Worm (Caenorhabditis elegans): ENCODE data around the gene H34I24.1.
"Not testable (repeated sequence)": the region's sequence is repeated elsewhere in the genome, so short reads cannot be mapped to it uniquely, and the experiment has no call there.

H34I24.1 gene

DNA sequence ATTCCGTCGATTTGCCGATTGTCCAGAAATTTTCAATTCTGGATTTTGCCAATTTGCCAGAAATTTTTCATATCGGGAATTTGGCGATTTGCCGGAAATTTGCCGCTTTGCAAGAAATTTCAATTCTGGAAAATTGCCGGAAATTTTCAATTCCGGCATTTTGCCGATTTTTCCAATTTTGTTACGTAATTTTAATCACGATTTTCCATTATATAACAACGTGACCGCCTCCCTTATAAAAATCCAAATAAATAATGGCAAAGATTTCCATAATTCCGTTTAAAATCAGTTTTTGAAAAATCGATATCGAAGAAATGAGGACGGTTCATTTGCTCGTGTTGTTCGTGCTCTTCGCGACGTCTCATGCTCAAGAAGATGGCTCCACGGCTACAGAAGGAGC lies at the start of gene H34I24.1:
Gene H34I24.1 (plus strand): TSS at position 301 of the 400 bp plus-strand sequence.
- TF ChIP-seq spr-1, rbr-2, nhr-102 (tag; optimal IDR thresholded peaks at IDR 0.05): not testable (repeated sequence)

DNA sequence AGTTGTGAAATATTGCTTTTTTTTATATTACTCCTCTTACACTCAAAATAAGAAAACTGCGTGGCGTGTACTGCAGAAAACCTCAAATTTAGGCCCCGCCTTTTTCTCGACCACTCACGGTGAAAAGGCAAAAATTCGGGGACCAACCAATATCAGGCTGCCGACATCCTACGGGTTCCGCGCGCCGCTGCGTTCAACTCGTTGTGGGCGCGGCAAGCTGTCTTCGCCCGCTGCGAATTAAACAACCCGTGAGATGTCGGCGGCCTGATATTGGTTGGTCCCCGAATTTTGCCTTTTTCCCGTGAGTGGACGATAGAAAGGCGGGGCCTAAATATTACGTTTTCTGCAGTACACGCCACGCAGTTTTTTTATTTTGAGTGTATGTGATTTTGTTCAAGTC lies 49.4 kb upstream of the H34I24.1 start:
- TF ChIP-seq set-16 (GFP tag; IDR thresholded peaks at IDR 0.05) (peak; percentile 44; the same call in 1 of the 2 replicates), lin-38 (GFP tag; IDR thresholded peaks at IDR 0.05) (peak; percentile 11; the same call in 1 of the 2 replicates), egl-43 (GFP tag; IDR thresholded peaks at IDR 0.05) (peak; percentile 60; the same call in 1 of the 2 replicates)

DNA sequence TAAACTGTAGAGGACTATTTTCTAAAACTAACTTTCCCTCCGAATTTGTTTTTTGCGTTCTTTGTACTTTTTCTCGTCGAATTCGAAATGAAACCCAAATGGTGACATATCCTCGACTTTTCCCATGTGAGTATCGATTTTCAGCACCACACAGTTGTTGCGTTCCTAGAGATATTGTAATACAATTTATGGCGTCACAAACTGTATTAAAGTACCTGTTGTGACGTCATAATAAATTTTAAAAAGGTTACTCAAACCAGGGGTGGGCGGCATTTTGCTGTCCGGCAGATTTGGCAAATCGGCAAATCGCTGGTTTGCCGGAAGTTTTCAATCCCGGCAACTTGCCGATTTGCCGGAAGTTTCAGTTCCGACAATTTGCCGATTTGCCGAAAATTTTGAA lies 46.1 kb upstream of the H34I24.1 start:
- TF ChIP-seq ztf-7 (tag; optimal IDR thresholded peaks at IDR 0.05) (no peak), mdl-1 (tag; optimal IDR thresholded peaks at IDR 0.05) (no peak), php-3 (GFP tag; IDR thresholded peaks at IDR 0.05) (no peak), ZK546.5 (tag; optimal IDR thresholded peaks at IDR 0.05) (no peak), dpl-1 (GFP tag; optimal IDR thresholded peaks at IDR 0.05) (no peak), nhr-28 (tag; optimal IDR thresholded peaks at IDR 0.05) (no peak), madf-9 (GFP tag; conservative IDR thresholded peaks at IDR 0.05) (no peak), mes-2 (tag; optimal IDR thresholded peaks at IDR 0.05; ENCODE audit: poor library complexity, severe bottlenecking) (no peak), Y75B8A.6 (GFP tag; IDR thresholded peaks at IDR 0.05) (no peak), lin-39 (tag; optimal IDR thresholded peaks at IDR 0.05) (no peak), ceh-62 (tag; optimal IDR thresholded peaks at IDR 0.05) (no peak), lin-29 (GFP tag; IDR thresholded peaks at IDR 0.05) (no peak)

DNA sequence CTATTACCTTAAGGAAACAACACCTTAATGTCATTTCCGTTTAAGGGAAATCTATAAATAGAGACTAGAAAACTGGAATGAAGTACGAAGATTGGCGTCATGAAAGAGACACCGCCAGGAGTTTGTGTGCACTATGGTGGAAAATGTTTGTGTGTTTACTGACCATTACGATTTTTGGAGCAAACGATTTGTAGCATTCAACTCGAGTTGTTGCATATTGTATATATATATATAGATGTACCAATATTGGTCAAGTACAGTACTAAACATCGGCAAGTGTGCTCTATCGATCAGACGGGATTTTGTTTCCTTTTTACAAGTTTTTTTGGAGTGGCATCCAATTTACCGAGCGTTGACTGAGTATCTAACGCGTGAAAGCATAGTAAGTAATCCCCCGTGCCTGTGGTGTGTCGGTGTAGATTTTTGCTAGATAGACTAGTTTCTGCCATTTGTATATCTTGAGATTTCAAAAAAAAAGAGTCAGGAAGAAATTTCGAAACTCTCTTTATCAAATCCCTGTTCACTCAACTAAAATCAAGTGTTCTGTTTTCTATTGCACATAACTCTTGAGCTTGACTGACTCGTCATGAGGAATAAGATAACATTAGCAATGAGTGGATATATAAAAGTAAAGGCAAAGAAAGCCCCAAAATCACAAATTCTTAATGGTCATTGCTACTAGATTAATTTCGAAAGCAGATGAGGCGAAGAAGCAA lies 44.9 kb upstream of the H34I24.1 start, which contains the start of the genes twk-45 and Y71H2AM.25:
Gene twk-45 (minus strand): TSS at position 101 of the 716 bp plus-strand sequence.
Gene Y71H2AM.25 (plus strand): TSS at position 666 of the 716 bp plus-strand sequence.
- TF ChIP-seq aha-1 (tag) = peak; percentile 13
- TF ChIP-seq snpc-4 (tag; optimal IDR thresholded peaks at IDR 0.05) = no peak
- no peak for TF ChIP-seq gei-8 (GFP tag; optimal IDR thresholded peaks at IDR 0.05)

DNA sequence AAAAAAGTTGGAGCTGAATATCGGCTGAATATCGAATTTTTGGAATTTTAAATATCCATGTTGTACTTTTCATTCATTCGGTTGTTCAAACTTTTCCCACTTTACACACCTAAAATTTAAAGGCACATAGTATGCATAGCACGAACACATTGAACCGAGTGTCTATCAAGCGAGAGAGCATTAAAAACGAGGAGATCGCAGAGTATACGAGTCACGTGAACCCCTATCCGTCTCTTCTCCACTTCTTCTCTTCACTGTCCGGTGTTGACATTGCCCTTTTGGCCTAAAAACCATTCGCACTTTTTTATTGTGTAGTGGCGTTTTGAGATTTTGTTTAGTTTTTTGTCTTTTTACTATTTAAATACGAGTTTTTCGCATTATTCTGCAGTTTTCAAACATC lies 42.4 kb upstream of the H34I24.1 start:
- TF ChIP-seq pha-4 (GFP tag; IDR thresholded peaks at IDR 0.05) = no peak
- peak; percentile 82 for TF ChIP-seq pha-4 (tag; optimal IDR thresholded peaks at IDR 0.05)
- no peak for TF ChIP-seq mxl-3 (GFP tag; optimal IDR thresholded peaks at IDR 0.05)
- TF ChIP-seq hmg-1.1 (GFP tag; IDR thresholded peaks at IDR 0.05) = peak; percentile 45; the same call in 1 of the 2 replicates
- TF ChIP-seq hlh-30 (tag; optimal IDR thresholded peaks at IDR 0.05; ENCODE audit: insufficient read depth) = peak; percentile 92
- peak; percentile 80 for TF ChIP-seq nhr-28 (tag; optimal IDR thresholded peaks at IDR 0.05)
- TF ChIP-seq dpl-1 (GFP tag; optimal IDR thresholded peaks at IDR 0.05) = peak; percentile 55
- peak; percentile 13 for TF ChIP-seq nhr-6 (tag; optimal IDR thresholded peaks at IDR 0.05)
- TF ChIP-seq T26A8.4 (GFP tag; IDR thresholded peaks at IDR 0.05) = no peak
- TF ChIP-seq Y48G9A.11 (GFP tag; IDR thresholded peaks at IDR 0.05) = no peak
- TF ChIP-seq ama-1 (optimal IDR thresholded peaks at IDR 0.05) = no peak
- TF ChIP-seq nhr-10 (tag; optimal IDR thresholded peaks at IDR 0.05) = no peak
- TF ChIP-seq lsy-2 (tag; optimal IDR thresholded peaks at IDR 0.05) = peak in 1 of 2 experiments; percentile 78
- no peak for TF ChIP-seq ceh-20 (GFP tag; IDR thresholded peaks at IDR 0.05)
- TF ChIP-seq dmd-6 (GFP tag; IDR thresholded peaks at IDR 0.05) = 0 out of 2 replicates have a peak, but pooled peaks have one; percentile 25
- no peak for TF ChIP-seq php-3 (GFP tag; IDR thresholded peaks at IDR 0.05)
- peak; percentile 47 for TF ChIP-seq mes-2 (tag; optimal IDR thresholded peaks at IDR 0.05; ENCODE audit: poor library complexity, severe bottlenecking)
- no peak for TF ChIP-seq egl-43 (GFP tag; IDR thresholded peaks at IDR 0.05)
- peak; percentile 54 for TF ChIP-seq lin-38 (GFP tag; IDR thresholded peaks at IDR 0.05)
- peak; percentile 58 for TF ChIP-seq pqm-1 (tag; optimal IDR thresholded peaks at IDR 0.05)
- peak; percentile 61 for TF ChIP-seq hlh-11 (tag; optimal IDR thresholded peaks at IDR 0.05)
- peak in 1 of 2 experiments; percentile 58 for TF ChIP-seq mdl-1 (tag; optimal IDR thresholded peaks at IDR 0.05)
- no peak for TF ChIP-seq ZK546.5 (tag; optimal IDR thresholded peaks at IDR 0.05)
- TF ChIP-seq dve-1 (tag; optimal IDR thresholded peaks at IDR 0.05; ENCODE audit: insufficient read depth) = peak; percentile 71
- peak; percentile 69 for TF ChIP-seq mep-1 (tag; optimal IDR thresholded peaks at IDR 0.05)
- TF ChIP-seq arid-1 (GFP tag; conservative IDR thresholded peaks at IDR 0.05) = no peak
- TF ChIP-seq daf-16 (GFP tag; optimal IDR thresholded peaks at IDR 0.05) = no peak
- peak; percentile 4 for TF ChIP-seq daf-16 (tag; optimal IDR thresholded peaks at IDR 0.05)
- TF ChIP-seq aha-1 (tag) = peak; percentile 80
